Worm (Caenorhabditis elegans): ENCODE measurements around the gene E02C12.9.

Gene E02C12.9

ce11 chrV:9332611-9333315 lies 42.5 kb downstream of the E02C12.9 start (continued):
- no peak for TF ChIP-seq mdt-29 (GFP tag; IDR thresholded peaks at IDR 0.05)
- TF ChIP-seq aha-1 (tag), result peak; percentile 95
- TF ChIP-seq D1046.2 (GFP tag; IDR thresholded peaks at IDR 0.05), result no peak
- no peak for TF ChIP-seq pha-4 (GFP tag; IDR thresholded peaks at IDR 0.05)
- peak; percentile 77 for TF ChIP-seq pha-4 (tag; optimal IDR thresholded peaks at IDR 0.05)
- TF ChIP-seq Y5F2A.4 (GFP tag; optimal IDR thresholded peaks at IDR 0.05), result no peak
- no peak for TF ChIP-seq tra-1 (GFP tag; IDR thresholded peaks at IDR 0.05)
- no peak for TF ChIP-seq ZK546.5 (tag; optimal IDR thresholded peaks at IDR 0.05)
- no peak for TF ChIP-seq nhr-102 (tag; optimal IDR thresholded peaks at IDR 0.05)
- no peak for TF ChIP-seq daf-16 (GFP tag; optimal IDR thresholded peaks at IDR 0.05)
- TF ChIP-seq daf-16 (tag; optimal IDR thresholded peaks at IDR 0.05), result peak; percentile 40
- no peak for TF ChIP-seq ztf-7 (tag; optimal IDR thresholded peaks at IDR 0.05)
- no peak for TF ChIP-seq mep-1 (tag; optimal IDR thresholded peaks at IDR 0.05)
- no peak for TF ChIP-seq daf-12 (tag; optimal IDR thresholded peaks at IDR 0.05)
- TF ChIP-seq attf-4 (tag; optimal IDR thresholded peaks at IDR 0.05), result no peak

DNA sequence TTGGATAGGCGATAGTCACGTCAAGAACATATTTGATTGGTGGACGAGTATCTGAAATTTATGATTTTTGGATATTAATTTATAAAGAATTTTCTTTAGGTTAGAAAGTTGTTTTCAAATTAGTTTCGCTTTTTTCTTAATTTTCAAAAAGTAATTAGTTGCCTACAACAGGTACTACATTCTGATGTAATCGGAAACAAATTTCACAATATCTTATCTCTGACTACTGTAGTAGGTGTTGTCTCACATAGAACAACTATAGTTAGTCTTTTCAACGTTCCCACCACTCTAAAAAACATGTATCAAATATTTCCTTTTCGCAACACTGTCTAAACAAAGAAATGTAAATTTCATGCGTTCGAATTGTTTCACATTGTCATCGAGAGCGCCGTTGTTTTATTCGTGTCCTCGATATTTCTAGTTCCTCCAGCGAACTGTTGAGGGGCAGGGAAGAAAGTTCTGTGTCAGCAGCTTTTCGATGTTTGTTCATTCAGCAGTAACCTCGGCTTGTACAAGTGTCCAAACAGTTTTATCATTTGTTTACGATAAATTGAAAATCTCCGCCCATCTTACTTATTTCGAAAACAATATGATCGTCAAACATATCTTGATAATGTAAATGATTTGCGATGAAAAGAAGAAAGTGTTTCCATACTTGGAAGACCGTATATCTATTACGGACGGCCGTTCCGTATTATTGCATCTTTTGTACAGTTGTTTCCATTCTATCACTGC lies 45.9 kb downstream of the E02C12.9 start:
- TF ChIP-seq daf-16 (GFP tag; optimal IDR thresholded peaks at IDR 0.05), result no peak
- peak; percentile 74 for TF ChIP-seq daf-16 (tag; optimal IDR thresholded peaks at IDR 0.05)
- no peak for TF ChIP-seq ceh-44 (GFP tag; IDR thresholded peaks at IDR 0.05)
- TF ChIP-seq lin-39 (tag; optimal IDR thresholded peaks at IDR 0.05), result no peak
- peak; percentile 97 for TF ChIP-seq nhr-28 (tag; optimal IDR thresholded peaks at IDR 0.05)
- TF ChIP-seq aha-1 (tag), result peak; percentile 46
- TF ChIP-seq ceh-20 (GFP tag; IDR thresholded peaks at IDR 0.05), result no peak
- peak; percentile 8 for TF ChIP-seq hlh-30 (tag; optimal IDR thresholded peaks at IDR 0.05; ENCODE audit: insufficient read depth)
- TF ChIP-seq mes-2 (tag; optimal IDR thresholded peaks at IDR 0.05; ENCODE audit: poor library complexity, severe bottlenecking), result peak; percentile 0
- no peak for TF ChIP-seq nhr-10 (tag; optimal IDR thresholded peaks at IDR 0.05)

- no peak for TF ChIP-seq madf-5 (GFP tag; IDR thresholded peaks at IDR 0.05)
- TF ChIP-seq nhr-77 (tag; optimal IDR thresholded peaks at IDR 0.05), result no peak
- no peak for TF ChIP-seq F10B5.3 (tag; optimal IDR thresholded peaks at IDR 0.05)
- no peak for TF ChIP-seq daf-16 (GFP tag; optimal IDR thresholded peaks at IDR 0.05)
- peak; percentile 24 for TF ChIP-seq daf-16 (tag; optimal IDR thresholded peaks at IDR 0.05)
- TF ChIP-seq Y5F2A.4 (GFP tag; optimal IDR thresholded peaks at IDR 0.05), result no peak
- TF ChIP-seq T26A8.4 (GFP tag; IDR thresholded peaks at IDR 0.05), result no peak
- no peak for TF ChIP-seq attf-4 (tag; optimal IDR thresholded peaks at IDR 0.05)
Measured at ce11 chrV:9328670-9329069, 46.6 kb downstream of the E02C12.9 start, which contains the start of gene K07B1.4. TSS of gene K07B1.4 (plus strand) at chrV:9328970.

ce11 chrV:9327691-9328090 lies 47.6 kb downstream of the E02C12.9 start:
- no peak for TF ChIP-seq nhr-102 (tag; optimal IDR thresholded peaks at IDR 0.05)
- TF ChIP-seq lin-15B (tag; optimal IDR thresholded peaks at IDR 0.05), result no peak
- no peak for TF ChIP-seq fkh-10 (GFP tag; optimal IDR thresholded peaks at IDR 0.05)
- no peak for TF ChIP-seq ztf-11 (tag; optimal IDR thresholded peaks at IDR 0.05)
- TF ChIP-seq F26F4.8 (GFP tag; conservative IDR thresholded peaks at IDR 0.05), result no peak
- peak; percentile 37 for TF ChIP-seq nhr-28 (tag; optimal IDR thresholded peaks at IDR 0.05)
- TF ChIP-seq lin-38 (GFP tag; IDR thresholded peaks at IDR 0.05), result no peak
- TF ChIP-seq lin-29 (GFP tag; IDR thresholded peaks at IDR 0.05), result no peak
- no peak for TF ChIP-seq sdz-12 (GFP tag; optimal IDR thresholded peaks at IDR 0.05)
- no peak for TF ChIP-seq ceh-82 (tag; optimal IDR thresholded peaks at IDR 0.05)
- TF ChIP-seq gei-8 (GFP tag; optimal IDR thresholded peaks at IDR 0.05), result no peak
- no peak for TF ChIP-seq ztf-7 (tag; optimal IDR thresholded peaks at IDR 0.05)
- TF ChIP-seq nhr-111 (GFP tag; optimal IDR thresholded peaks at IDR 0.05), result no peak
- TF ChIP-seq nhr-6 (tag; optimal IDR thresholded peaks at IDR 0.05), result no peak
- TF ChIP-seq pha-4 (GFP tag; IDR thresholded peaks at IDR 0.05), result no peak
- no peak for TF ChIP-seq pha-4 (tag; optimal IDR thresholded peaks at IDR 0.05)
- TF ChIP-seq ceh-44 (GFP tag; IDR thresholded peaks at IDR 0.05), result no peak
- TF ChIP-seq F49E8.2 (tag; optimal IDR thresholded peaks at IDR 0.05; ENCODE audit: borderline replicate concordance), result no peak
- TF ChIP-seq dmd-6 (GFP tag; IDR thresholded peaks at IDR 0.05), result peak; percentile 54
- TF ChIP-seq saeg-2 (GFP tag; IDR thresholded peaks at IDR 0.05), result no peak
- TF ChIP-seq lir-3 (tag; optimal IDR thresholded peaks at IDR 0.05), result no peak
- no peak for TF ChIP-seq daf-12 (tag; optimal IDR thresholded peaks at IDR 0.05)
- TF ChIP-seq lim-7 (GFP tag; IDR thresholded peaks at IDR 0.05), result no peak
- no peak for TF ChIP-seq zag-1 (tag; optimal IDR thresholded peaks at IDR 0.05)
- TF ChIP-seq dmd-9 (GFP tag; IDR thresholded peaks at IDR 0.05), result no peak
- TF ChIP-seq nhr-10 (tag; optimal IDR thresholded peaks at IDR 0.05), result no peak

All from whole organism, L4 larva.